Worm (Caenorhabditis elegans) whole organism, L1 larva: ENCODE measurements around the gene C26B9.5.

Experiments
- alr-1 ChIP-seq: fragments of 200-800 bp; sonication (Bioruptor generic); optimal IDR thresholded peaks from 2 replicates; lab custom pipeline; 2018; ENCODE audit warnings: borderline replicate concordance, mild to moderate bottlenecking, missing genetic modification characterization, missing compliant biosample characterization
- aly-2 ChIP-seq: fragments of 150-350 bp; optimal IDR thresholded peaks from 2 replicates; lab custom pipeline; 2014; ENCODE audit warnings: missing biosample characterization, missing genetic modification characterization
- ama-1 ChIP-seq: fragments of 150-350 bp; optimal IDR thresholded peaks from 2 replicates; lab custom pipeline; 2014
- ceh-82 ChIP-seq, 3 experiments: fragments of 150-350 bp in 1 of 3; sonication (generic microtip) in 2 of 3; optimal IDR thresholded peaks; 2 replicates each; lab custom pipeline; 2014 to 2017; ENCODE audit warnings: missing biosample characterization in 3 of 3, missing genetic modification characterization in 3 of 3
- ceh-90 ChIP-seq: sonication (generic microtip); optimal IDR thresholded peaks from 2 replicates; lab custom pipeline; 2016; ENCODE audit warnings: missing genetic modification characterization, missing compliant biosample characterization
- ces-1 ChIP-seq: fragments of 150-350 bp; optimal IDR thresholded peaks from 2 replicates; lab custom pipeline; 2014; ENCODE audit warnings: missing biosample characterization, missing genetic modification reagents, missing genetic modification characterization
- egl-13 ChIP-seq: sonication (generic microtip); optimal IDR thresholded peaks from 2 replicates; lab custom pipeline; 2016; ENCODE audit warnings: missing genotype, missing genetic modification reagents, missing genetic modification characterization, missing compliant biosample characterization
- elt-2 ChIP-seq: sonication (generic microtip); optimal IDR thresholded peaks from 2 replicates; lab custom pipeline; 2016; ENCODE audit warnings: missing genetic modification characterization, mild to moderate bottlenecking, inconsistent platforms, missing compliant biosample characterization, missing genetic modification reagents
- elt-3 ChIP-seq, 6 experiments: fragments of 150-350 bp in 1 of 6; sonication (generic microtip); optimal IDR thresholded peaks; 2 replicates each; lab custom pipeline; 2017 to 2018; ENCODE audit warnings: missing biosample characterization in 6 of 6, missing genetic modification characterization in 6 of 6, inconsistent platforms in 1 of 6
- fkh-10 ChIP-seq: sonication (generic microtip); optimal IDR thresholded peaks from 2 replicates; lab custom pipeline; 2017; ENCODE audit warnings: missing biosample characterization, missing genetic modification reagents, missing genetic modification characterization
- fkh-8 ChIP-seq: sonication (generic microtip); optimal IDR thresholded peaks from 2 replicates; lab custom pipeline; 2016; ENCODE audit warnings: mild to moderate bottlenecking, missing genetic modification characterization, missing compliant biosample characterization
- hlh-17 ChIP-seq: fragments of 200-800 bp; sonication (Bioruptor generic); optimal IDR thresholded peaks from 2 replicates; lab custom pipeline; 2018; ENCODE audit warnings: missing genetic modification characterization, mild to moderate bottlenecking, missing compliant biosample characterization, moderate library complexity, borderline replicate concordance
- isw-1 ChIP-seq: fragments of 200-800 bp; sonication (Bioruptor generic); IDR thresholded peaks from 2 replicates; pipeline ENCODE4 v1.3.6; 2022; ENCODE audit warnings: missing genetic modification characterization, missing compliant biosample characterization
- jun-1 ChIP-seq: fragments of 150-350 bp; optimal IDR thresholded peaks from 2 replicates; lab custom pipeline; 2014; ENCODE audit warnings: missing biosample characterization, missing genetic modification reagents, missing genetic modification characterization
- lin-14 ChIP-seq: fragments of 200-800 bp; sonication (Bioruptor generic); optimal IDR thresholded peaks from 2 replicates; lab custom pipeline; 2018; ENCODE audit warnings: mild to moderate bottlenecking, missing genetic modification characterization, moderate library complexity, missing compliant biosample characterization
- lir-3 ChIP-seq: sonication (generic microtip); optimal IDR thresholded peaks from 2 replicates; lab custom pipeline; 2016; ENCODE audit warnings: mild to moderate bottlenecking, missing genetic modification characterization, moderate library complexity, missing compliant biosample characterization; ENCODE audit not compliant: poor library complexity
- lsy-2 ChIP-seq, 2 experiments: fragments of 150-350 bp; optimal IDR thresholded peaks; 2 replicates each; lab custom pipeline; 2014; ENCODE audit warnings: missing biosample characterization in 2 of 2, missing genetic modification characterization in 2 of 2
- mab-9 ChIP-seq: fragments of 200-800 bp; sonication (Bioruptor generic); IDR thresholded peaks from 2 replicates; pipeline ENCODE4 v1.3.6; 2022; ENCODE audit warnings: missing genetic modification reagents, missing genetic modification characterization, missing compliant biosample characterization
- mdl-1 ChIP-seq, 2 experiments: fragments of 150-350 bp; optimal IDR thresholded peaks; 2 replicates each; lab custom pipeline; 2014 to 2017; ENCODE audit warnings: missing biosample characterization in 2 of 2, missing genetic modification characterization in 2 of 2, inconsistent platforms in 1 of 2
- mef-2 ChIP-seq: fragments of 150-350 bp; optimal IDR thresholded peaks from 2 replicates; lab custom pipeline; 2014; ENCODE audit warnings: missing biosample characterization, missing genetic modification characterization
- mep-1 ChIP-seq: fragments of 150-350 bp; optimal IDR thresholded peaks from 2 replicates; lab custom pipeline; 2014; ENCODE audit warnings: missing biosample characterization, missing genetic modification characterization
- nhr-19 ChIP-seq: fragments of 200-800 bp; sonication (Bioruptor generic); conservative IDR thresholded peaks from 2 replicates; pipeline ENCODE4 v1.3.6; 2022; ENCODE audit warnings: missing genetic modification characterization, missing compliant biosample characterization
- nhr-20 ChIP-seq: sonication (generic microtip); optimal IDR thresholded peaks from 2 replicates; lab custom pipeline; 2016; ENCODE audit warnings: mild to moderate bottlenecking, missing genetic modification characterization, missing compliant biosample characterization
- nhr-47 ChIP-seq: sonication (generic microtip); optimal IDR thresholded peaks from 2 replicates; lab custom pipeline; 2016; ENCODE audit warnings: mild to moderate bottlenecking, missing genetic modification characterization, moderate library complexity, missing compliant biosample characterization
- nhr-71 ChIP-seq: sonication (generic microtip); optimal IDR thresholded peaks from 2 replicates; lab custom pipeline; 2016; ENCODE audit warnings: mild to moderate bottlenecking, missing genetic modification characterization, moderate library complexity, missing compliant biosample characterization
- nhr-90 ChIP-seq: sonication (generic microtip); optimal IDR thresholded peaks from 2 replicates; lab custom pipeline; 2016; ENCODE audit warnings: mild to moderate bottlenecking, missing genetic modification characterization, missing compliant biosample characterization; ENCODE audit not compliant: poor library complexity
- rnt-1 ChIP-seq: sonication (generic microtip); optimal IDR thresholded peaks from 2 replicates; lab custom pipeline; 2016; ENCODE audit warnings: mild to moderate bottlenecking, missing genetic modification characterization, moderate library complexity, missing compliant biosample characterization
- snu-23 ChIP-seq: sonication (generic microtip); optimal IDR thresholded peaks from 2 replicates; lab custom pipeline; 2016; ENCODE audit warnings: missing genetic modification characterization, missing compliant biosample characterization
- sptf-1 ChIP-seq: fragments of 150-350 bp; optimal IDR thresholded peaks from 2 replicates; lab custom pipeline; 2014; ENCODE audit warnings: missing biosample characterization, missing genetic modification characterization
- swsn-7 ChIP-seq: sonication (generic microtip); optimal IDR thresholded peaks from 2 replicates; lab custom pipeline; 2016; ENCODE audit warnings: missing genetic modification characterization, missing compliant biosample characterization
- unc-86 ChIP-seq: sonication (generic microtip); optimal IDR thresholded peaks from 2 replicates; lab custom pipeline; 2016; ENCODE audit warnings: missing genetic modification characterization, missing compliant biosample characterization
- xbp-1 ChIP-seq: sonication (generic microtip); optimal IDR thresholded peaks from 2 replicates; lab custom pipeline; 2016; ENCODE audit warnings: missing genetic modification characterization, missing compliant biosample characterization
- zag-1 ChIP-seq: fragments of 150-350 bp; optimal IDR thresholded peaks from 2 replicates; lab custom pipeline; 2014; ENCODE audit warnings: missing biosample characterization, missing genetic modification characterization
- zip-4 ChIP-seq: fragments of 200-800 bp; sonication (Bioruptor generic); optimal IDR thresholded peaks from 2 replicates; lab custom pipeline; 2018; ENCODE audit warnings: mild to moderate bottlenecking, missing genetic modification characterization, moderate library complexity, missing compliant biosample characterization
- ztf-4 ChIP-seq: fragments of 150-350 bp; optimal IDR thresholded peaks from 2 replicates; lab custom pipeline; 2014; ENCODE audit warnings: missing biosample characterization, missing genetic modification characterization

C26B9.5 gene

DNA sequence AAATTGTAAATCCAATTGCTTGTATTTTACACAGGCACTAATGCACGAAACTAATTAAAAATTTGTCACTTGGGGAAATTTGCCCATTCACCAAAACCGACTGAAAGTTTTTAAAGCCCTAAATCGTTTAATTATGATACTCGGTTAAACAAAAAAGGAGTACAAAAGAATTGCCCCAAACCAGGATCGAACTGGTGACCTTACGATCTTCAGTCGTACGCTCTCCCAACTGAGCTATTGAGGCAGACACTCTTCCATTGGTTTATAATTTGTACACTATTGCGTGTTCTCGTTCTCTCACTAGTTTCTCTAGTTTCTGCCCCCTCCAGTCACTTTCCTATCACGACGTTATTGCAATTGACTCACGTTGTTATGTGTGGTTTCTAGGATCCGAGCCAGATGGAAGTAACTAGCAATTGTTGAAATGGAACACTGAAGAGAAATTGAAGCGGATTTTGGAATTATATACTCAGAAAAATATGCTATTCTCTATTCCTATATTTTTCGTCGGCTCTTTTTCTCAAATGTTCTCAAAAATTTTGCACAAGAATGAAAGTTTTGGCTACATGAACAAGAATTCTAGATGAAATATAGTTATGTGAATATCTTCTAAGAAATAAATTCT, 10.0 kb upstream of the C26B9.5 start (continued):
- TF ChIP-seq nhr-20 (peak; percentile 48), unc-86 (tag; lab: Kevin White, UChicago) (no peak), alr-1 (tag; lab: Kevin White, UChicago) (no peak), elt-2 (tag; lab: Kevin White, UChicago) (peak; percentile 49), zag-1 (no peak), swsn-7 (tag; lab: Kevin White, UChicago) (peak; percentile 49), rnt-1 (tag; lab: Kevin White, UChicago) (peak; percentile 54), lin-14 (GFP tag; lab: Kevin White, UChicago) (peak; percentile 39), elt-3 (tag; optimal IDR thresholded peaks at IDR 0.05; lab: Kevin White, UChicago) (peak in 2 of 6 experiments; percentile 24 to 28), mep-1 (tag; lab: Kevin White, UChicago) (peak; percentile 4), nhr-19 (peak; percentile 57), lsy-2 (tag; optimal IDR thresholded peaks at IDR 0.05; lab: Kevin White, UChicago) (peak in 1 of 2 experiments; percentile 50), mef-2 (tag; lab: Kevin White, UChicago) (no peak), mdl-1 (tag; optimal IDR thresholded peaks at IDR 0.05; lab: Kevin White, UChicago) (peak in 1 of 2 experiments; percentile 13), snu-23 (peak; percentile 68), ztf-4 (tag; lab: Kevin White, UChicago) (peak; percentile 12), nhr-71 (peak; percentile 56), ceh-82 (tag; optimal IDR thresholded peaks at IDR 0.05; lab: Kevin White, UChicago) (peak in 2 of 3 experiments; percentile 17 to 44)

DNA sequence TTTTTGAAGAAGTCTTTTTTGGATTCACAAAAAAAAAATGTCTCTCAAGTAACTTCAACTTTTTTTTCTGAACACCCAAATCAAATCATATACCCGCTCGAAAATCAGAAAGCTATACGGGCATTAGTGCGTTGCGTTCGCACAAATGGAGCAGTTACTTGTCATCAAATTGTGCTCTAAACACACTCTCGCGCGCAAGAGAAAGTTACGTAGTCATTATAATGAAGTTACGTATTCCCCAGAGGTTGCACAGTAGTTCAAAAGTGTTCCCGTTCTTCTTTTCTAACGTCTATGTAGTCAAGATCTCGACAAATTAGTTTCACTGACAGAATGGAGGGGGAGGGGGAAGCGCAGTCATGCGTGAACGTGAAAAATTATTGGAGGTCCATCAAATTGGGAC, 7.7 kb upstream of the C26B9.5 start:
- TF ChIP-seq nhr-71: no peak
- TF ChIP-seq sptf-1 (tag; lab: Kevin White, UChicago): no peak
- no peak for TF ChIP-seq zip-4 (GFP tag; lab: Kevin White, UChicago)
- no peak for TF ChIP-seq aly-2 (tag; lab: Kevin White, UChicago)
- no peak for TF ChIP-seq xbp-1 (tag; lab: Kevin White, UChicago)
- no peak for TF ChIP-seq fkh-10 (GFP tag; lab: Kevin White, UChicago)
- no peak for TF ChIP-seq nhr-20
- no peak for TF ChIP-seq hlh-17 (GFP tag; lab: Kevin White, UChicago)
- no peak for TF ChIP-seq jun-1 (tag; lab: Kevin White, UChicago)
- no peak for TF ChIP-seq ceh-90 (tag; lab: Kevin White, UChicago)

DNA sequence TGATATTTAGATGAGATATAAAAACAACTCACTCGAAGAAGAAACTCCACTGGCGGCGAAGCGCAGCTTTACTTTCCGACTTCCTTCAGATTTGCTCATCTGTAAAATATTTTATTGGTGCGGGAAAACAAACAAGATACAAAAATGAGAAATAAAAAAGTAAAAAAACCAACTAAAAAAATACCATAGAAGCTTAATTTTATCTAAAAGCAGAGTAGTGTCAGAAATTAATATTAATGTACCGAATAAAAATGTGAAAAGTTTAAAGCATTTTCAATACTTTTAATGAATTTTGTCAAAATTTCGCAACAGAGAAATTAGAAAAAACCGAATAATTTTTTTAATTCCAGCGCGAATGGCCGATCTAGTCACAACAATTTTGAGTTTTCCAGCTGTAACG, 6.0 kb upstream of the C26B9.5 start, which contains the start of gene sto-2:
Gene sto-2, minus strand, starts transcription at position 101 of the 400 bp plus-strand sequence.
- TF ChIP-seq mef-2 (tag; lab: Kevin White, UChicago): no peak
- TF ChIP-seq mdl-1 (tag; optimal IDR thresholded peaks at IDR 0.05; lab: Kevin White, UChicago): no peak
- TF ChIP-seq ama-1 (lab: Kevin White, UChicago): no peak
- no peak for TF ChIP-seq nhr-47 (tag; lab: Kevin White, UChicago)
- TF ChIP-seq nhr-90 (tag; lab: Kevin White, UChicago): no peak
- no peak for TF ChIP-seq ces-1 (GFP tag; lab: Kevin White, UChicago)
- TF ChIP-seq egl-13 (tag; lab: Kevin White, UChicago): no peak
- TF ChIP-seq fkh-8: no peak
- TF ChIP-seq hlh-17 (GFP tag; lab: Kevin White, UChicago): no peak
- no peak for TF ChIP-seq mab-9 (GFP tag; lab: Robert Waterston, UW)
- TF ChIP-seq isw-1 (GFP tag; lab: Robert Waterston, UW): no peak
- no peak for TF ChIP-seq lsy-2 (tag; optimal IDR thresholded peaks at IDR 0.05; lab: Kevin White, UChicago)
- no peak for TF ChIP-seq ceh-82 (tag; optimal IDR thresholded peaks at IDR 0.05; lab: Kevin White, UChicago)
- TF ChIP-seq zip-4 (GFP tag; lab: Kevin White, UChicago): no peak
- TF ChIP-seq lir-3 (tag; lab: Kevin White, UChicago): no peak
